Worm (Caenorhabditis elegans): Measurements from ENCODE around the gene csc-1.

Gene csc-1

ce11 chrII:13547545-13547944 is 49.2 kb upstream of the csc-1 start, which contains the start of gene ddl-2:
TSS of gene ddl-2 (minus strand) at chrII:13547645.
- TF ChIP-seq aly-2 (tag; optimal IDR thresholded peaks at IDR 0.05) (no peak), Y105C5A.15 (GFP tag; IDR thresholded peaks at IDR 0.05) (no peak), skn-1 (tag; optimal IDR thresholded peaks at IDR 0.05) (no peak), lin-1 (GFP tag; IDR thresholded peaks at IDR 0.05) (no peak), F49E8.2 (tag; optimal IDR thresholded peaks at IDR 0.05; ENCODE audit: borderline replicate concordance) (no peak), ZK546.5 (tag; optimal IDR thresholded peaks at IDR 0.05) (no peak), gei-8 (GFP tag; optimal IDR thresholded peaks at IDR 0.05) (no peak), zag-1 (tag; optimal IDR thresholded peaks at IDR 0.05) (no peak), mxl-3 (GFP tag; optimal IDR thresholded peaks at IDR 0.05) (no peak), nhr-48 (tag; optimal IDR thresholded peaks at IDR 0.05) (no peak)

ce11 chrII:13560553-13560952 is 36.2 kb upstream of the csc-1 start:
- TF ChIP-seq Y48G9A.11 (GFP tag; IDR thresholded peaks at IDR 0.05) = peak; percentile 30; the same call in 1 of the 2 replicates
- TF ChIP-seq set-16 (GFP tag; IDR thresholded peaks at IDR 0.05) = peak; percentile 87
- no peak for TF ChIP-seq zag-1 (tag; optimal IDR thresholded peaks at IDR 0.05)

ce11 chrII:13567871-13568270 is 28.9 kb upstream of the csc-1 start, which contains the start of gene Y48E1B.3:
TSS of gene Y48E1B.3 (minus strand) at chrII:13567971.
- no peak for TF ChIP-seq nhr-111 (GFP tag; optimal IDR thresholded peaks at IDR 0.05)
- TF ChIP-seq ztf-11 (tag; optimal IDR thresholded peaks at IDR 0.05) = no peak
- no peak for TF ChIP-seq zfp-3 (GFP tag; conservative IDR thresholded peaks at IDR 0.05)
- no peak for TF ChIP-seq Y5F2A.4 (GFP tag; optimal IDR thresholded peaks at IDR 0.05)
- no peak for TF ChIP-seq nhr-102 (tag; optimal IDR thresholded peaks at IDR 0.05)
- TF ChIP-seq daf-8 (GFP tag; IDR thresholded peaks at IDR 0.05) = no peak
- no peak for TF ChIP-seq hmg-1.1 (GFP tag; IDR thresholded peaks at IDR 0.05)
- TF ChIP-seq nhr-10 (tag; optimal IDR thresholded peaks at IDR 0.05) = no peak
- TF ChIP-seq daf-16 (GFP tag; optimal IDR thresholded peaks at IDR 0.05) = no peak
- no peak for TF ChIP-seq daf-16 (tag; optimal IDR thresholded peaks at IDR 0.05)
- no peak for TF ChIP-seq lin-1 (GFP tag; IDR thresholded peaks at IDR 0.05)
- TF ChIP-seq vab-7 (GFP tag; IDR thresholded peaks at IDR 0.05) = no peak
- no peak for TF ChIP-seq unc-62 (GFP tag; optimal IDR thresholded peaks at IDR 0.05 in 1 of 2)
- TF ChIP-seq unc-62 (tag; optimal IDR thresholded peaks at IDR 0.05) = no peak
- TF ChIP-seq ceh-28 (tag; optimal IDR thresholded peaks at IDR 0.05) = no peak
- no peak for TF ChIP-seq lim-7 (GFP tag; IDR thresholded peaks at IDR 0.05)
- no peak for TF ChIP-seq madf-5 (GFP tag; IDR thresholded peaks at IDR 0.05)
- TF ChIP-seq aha-1 (tag) = no peak
- TF ChIP-seq dve-1 (tag; optimal IDR thresholded peaks at IDR 0.05; ENCODE audit: insufficient read depth) = no peak
- TF ChIP-seq mes-2 (tag; optimal IDR thresholded peaks at IDR 0.05; ENCODE audit: poor library complexity, severe bottlenecking) = no peak

ce11 chrII:13574395-13574794 is 22.4 kb upstream of the csc-1 start:
- peak; percentile 60 for TF ChIP-seq set-16 (GFP tag; IDR thresholded peaks at IDR 0.05)
- peak; percentile 91 for TF ChIP-seq aha-1 (tag)
- TF ChIP-seq dpl-1 (GFP tag; optimal IDR thresholded peaks at IDR 0.05) = no peak

ce11 chrII:13575018-13575948 is 21.5 kb upstream of the csc-1 start, which contains the start of the genes mrpl-37 and lin-38:
TSS of gene mrpl-37 (minus strand) at chrII:13575068.
TSS of gene lin-38 (plus strand) at chrII:13575925.
- TF ChIP-seq lin-38 (GFP tag; IDR thresholded peaks at IDR 0.05) = peak; percentile 86
- 0 out of 2 replicates have a peak, but pooled peaks have one; percentile 47 for TF ChIP-seq egl-43 (GFP tag; IDR thresholded peaks at IDR 0.05)
- TF ChIP-seq F37D6.2 (tag; optimal IDR thresholded peaks at IDR 0.05) = peak; percentile 25
- TF ChIP-seq fkh-10 (GFP tag; optimal IDR thresholded peaks at IDR 0.05) = peak; percentile 53
- peak; percentile 48 for TF ChIP-seq nhr-11 (tag; optimal IDR thresholded peaks at IDR 0.05)
- TF ChIP-seq lsy-2 (tag; optimal IDR thresholded peaks at IDR 0.05) = peak; percentile 15 to 78
- TF ChIP-seq mxl-3 (GFP tag; optimal IDR thresholded peaks at IDR 0.05) = no peak
- peak; percentile 80 for TF ChIP-seq hlh-30 (tag; optimal IDR thresholded peaks at IDR 0.05; ENCODE audit: insufficient read depth)
- TF ChIP-seq lin-15B (tag; optimal IDR thresholded peaks at IDR 0.05) = peak; percentile 53
- TF ChIP-seq pqm-1 (tag; optimal IDR thresholded peaks at IDR 0.05) = no peak
- peak; percentile 68 for TF ChIP-seq dpl-1 (GFP tag; optimal IDR thresholded peaks at IDR 0.05)
- no peak for TF ChIP-seq ceh-32 (tag; optimal IDR thresholded peaks at IDR 0.05; ENCODE audit: poor library complexity)
- TF ChIP-seq lin-13 (GFP tag; optimal IDR thresholded peaks at IDR 0.05) = peak; percentile 84
